Worm (Caenorhabditis elegans) whole organism, young adult: ENCODE data around the gene srbc-63.

ENCODE experiments used
- B0035.1 ChIP-seq: sonication (generic microtip); optimal IDR thresholded peaks from 2 replicates; lab custom pipeline; 2016; ENCODE audit warnings: missing genetic modification characterization, mild to moderate bottlenecking, missing compliant biosample characterization, missing genotype, missing genetic modification reagents
- B0336.3 ChIP-seq: fragments of 200-800 bp; sonication (Bioruptor generic); IDR thresholded peaks from 2 replicates; pipeline ENCODE4 v1.3.6; 2022; ENCODE audit warnings: missing genetic modification characterization, missing compliant biosample characterization
- C17E4.6 ChIP-seq: fragments of 200-800 bp; sonication (Bioruptor generic); IDR thresholded peaks from 2 replicates; pipeline ENCODE4 v1.3.6; 2022; ENCODE audit warnings: missing genetic modification reagents, missing genetic modification characterization, missing compliant biosample characterization
- F10E7.11 ChIP-seq: sonication (generic microtip); optimal IDR thresholded peaks from 2 replicates; lab custom pipeline; 2017; ENCODE audit warnings: mild to moderate bottlenecking, missing genetic modification characterization, moderate library complexity, missing compliant biosample characterization
- F37B4.10 ChIP-seq: fragments of 200-800 bp; sonication (Bioruptor generic); IDR thresholded peaks from 2 replicates; pipeline ENCODE4 v1.3.6; 2022; ENCODE audit warnings: missing genetic modification characterization, missing compliant biosample characterization
- F49E8.2 ChIP-seq: sonication (generic microtip); optimal IDR thresholded peaks from 3 replicates; lab custom pipeline; 2017; ENCODE audit warnings: missing genetic modification characterization, mild to moderate bottlenecking, missing compliant biosample characterization, antibody characterized with exemption, moderate library complexity; ENCODE audit not compliant: insufficient read depth
- T07F8.4 ChIP-seq: sonication (generic microtip); optimal IDR thresholded peaks from 2 replicates; lab custom pipeline; 2016; ENCODE audit warnings: mild to moderate bottlenecking, missing genetic modification characterization, moderate library complexity, missing compliant biosample characterization
- T26A5.8 ChIP-seq: sonication (generic microtip); optimal IDR thresholded peaks from 2 replicates; lab custom pipeline; 2016; ENCODE audit warnings: missing genetic modification characterization, missing compliant biosample characterization
- Y53F4B.3 ChIP-seq: fragments of 200-800 bp; sonication (Bioruptor generic); IDR thresholded peaks from 2 replicates; pipeline ENCODE4 v1.3.6; 2022; ENCODE audit warnings: missing genetic modification reagents, missing genetic modification characterization, missing compliant biosample characterization
- Y79H2A.3 ChIP-seq: fragments of 200-800 bp; sonication (Bioruptor generic); conservative IDR thresholded peaks from 2 replicates; pipeline ENCODE4 v1.3.6; 2022; ENCODE audit warnings: missing genetic modification reagents, missing genetic modification characterization, missing compliant biosample characterization
- aptf-3 ChIP-seq: fragments of 200-800 bp; sonication (Bioruptor generic); IDR thresholded peaks from 2 replicates; pipeline ENCODE4 v1.3.6; 2022; ENCODE audit warnings: missing genetic modification characterization, missing compliant biosample characterization
- attf-5 ChIP-seq: fragments of 200-800 bp; sonication (Bioruptor generic); optimal IDR thresholded peaks from 2 replicates; lab custom pipeline; 2018; ENCODE audit warnings: mild to moderate bottlenecking, missing genetic modification characterization, missing compliant biosample characterization
- ccch-3 ChIP-seq: fragments of 200-800 bp; sonication (Bioruptor generic); optimal IDR thresholded peaks from 2 replicates; lab custom pipeline; 2018; ENCODE audit warnings: mild to moderate bottlenecking, missing genetic modification characterization, missing compliant biosample characterization
- cebp-2 ChIP-seq: fragments of 200-800 bp; sonication (Bioruptor generic); IDR thresholded peaks from 2 replicates; pipeline ENCODE4 v1.3.6; 2022; ENCODE audit warnings: missing genetic modification characterization, missing compliant biosample characterization
- ceh-100 ChIP-seq: fragments of 200-800 bp; sonication (Bioruptor generic); IDR thresholded peaks from 2 replicates; pipeline ENCODE4 v1.3.6; 2022; ENCODE audit warnings: missing genetic modification reagents, missing genetic modification characterization, missing compliant biosample characterization
- dox-1 ChIP-seq: fragments of 200-800 bp; sonication (Bioruptor generic); IDR thresholded peaks from 2 replicates; pipeline ENCODE4 v1.3.6; 2022; ENCODE audit warnings: missing genetic modification reagents, missing genetic modification characterization, missing compliant biosample characterization
- egl-44 ChIP-seq: fragments of 200-800 bp; sonication (Bioruptor generic); IDR thresholded peaks from 2 replicates; pipeline ENCODE4 v1.3.6; 2022; ENCODE audit warnings: missing genetic modification reagents, missing genetic modification characterization, missing compliant biosample characterization
- him-1 ChIP-seq: sonication (generic microtip); optimal IDR thresholded peaks from 2 replicates; lab custom pipeline; 2016; ENCODE audit warnings: missing genotype, missing genetic modification reagents, missing genetic modification characterization, missing compliant biosample characterization
- hlh-26 ChIP-seq: fragments of 200-800 bp; sonication (Bioruptor generic); conservative IDR thresholded peaks from 2 replicates; pipeline ENCODE4 v1.3.6; 2022; ENCODE audit warnings: missing genetic modification reagents, missing genetic modification characterization, missing compliant biosample characterization
- lsl-1 ChIP-seq: fragments of 200-800 bp; sonication (Bioruptor generic); optimal IDR thresholded peaks from 2 replicates; lab custom pipeline; 2018; ENCODE audit warnings: mild to moderate bottlenecking, missing genetic modification characterization, moderate library complexity, missing compliant biosample characterization
- lsy-27 ChIP-seq: sonication (generic microtip); optimal IDR thresholded peaks from 2 replicates; lab custom pipeline; 2017; ENCODE audit warnings: missing genetic modification characterization, mild to moderate bottlenecking, missing compliant biosample characterization, antibody characterized with exemption, missing genotype, borderline replicate concordance; ENCODE audit not compliant: insufficient read depth
- madf-8 ChIP-seq: fragments of 200-800 bp; sonication (Bioruptor generic); conservative IDR thresholded peaks from 2 replicates; pipeline ENCODE4 v1.3.6; 2022; ENCODE audit warnings: missing genetic modification reagents, missing genetic modification characterization, missing compliant biosample characterization
- mel-28 ChIP-seq: sonication (generic microtip); optimal IDR thresholded peaks from 2 replicates; lab custom pipeline; 2016; ENCODE audit warnings: borderline replicate concordance, mild to moderate bottlenecking, missing genetic modification characterization, missing compliant biosample characterization
- mxl-1 ChIP-seq: sonication (generic microtip); optimal IDR thresholded peaks from 2 replicates; lab custom pipeline; 2016; ENCODE audit warnings: missing genetic modification characterization, missing compliant biosample characterization
- nfya-2 ChIP-seq: fragments of 200-800 bp; sonication (Bioruptor generic); IDR thresholded peaks from 2 replicates; pipeline ENCODE4 v1.3.6; 2022; ENCODE audit warnings: missing genetic modification reagents, missing genetic modification characterization, missing compliant biosample characterization
- nhr-27 ChIP-seq: fragments of 200-800 bp; sonication (Bioruptor generic); optimal IDR thresholded peaks from 2 replicates; lab custom pipeline; 2018; ENCODE audit warnings: mild to moderate bottlenecking, missing genetic modification characterization, moderate library complexity, missing compliant biosample characterization
- nhr-80 ChIP-seq: sonication (generic microtip); optimal IDR thresholded peaks from 2 replicates; lab custom pipeline; 2016; ENCODE audit warnings: missing genetic modification characterization, missing compliant biosample characterization
- pha-4 ChIP-seq: fragments of 150-350 bp; sonication (generic microtip); optimal IDR thresholded peaks from 2 replicates; lab custom pipeline; 2014; ENCODE audit warnings: missing biosample characterization, missing genetic modification reagents, missing genetic modification characterization
- snpc-1.3 ChIP-seq: sonication (generic microtip); optimal IDR thresholded peaks from 2 replicates; lab custom pipeline; 2017; ENCODE audit warnings: missing genetic modification characterization, mild to moderate bottlenecking, missing compliant biosample characterization, antibody characterized with exemption, moderate library complexity, missing genotype, missing genetic modification reagents; ENCODE audit not compliant: insufficient read depth
- snpc-4 ChIP-seq, 5 experiments: fragments of 150-350 bp in 1 of 5; sonication (generic microtip) in 4 of 5; optimal IDR thresholded peaks; 2 replicates each; lab custom pipeline; 2014 to 2018; ENCODE audit warnings: missing genetic modification characterization in 5 of 5, missing biosample characterization in 3 of 5, antibody characterized with exemption in 2 of 5, mild to moderate bottlenecking in 2 of 5, missing compliant biosample characterization in 2 of 5, missing genotype in 2 of 5, moderate library complexity in 2 of 5, missing genetic modification reagents in 1 of 5
- tbp1 ChIP-seq: fragments of 200-800 bp; sonication (Bioruptor generic); optimal IDR thresholded peaks from 2 replicates; lab custom pipeline; 2018; ENCODE audit warnings: mild to moderate bottlenecking, missing genetic modification characterization, missing compliant biosample characterization
- zfh-2 ChIP-seq: fragments of 200-800 bp; sonication (Bioruptor generic); conservative IDR thresholded peaks from 2 replicates; pipeline ENCODE4 v1.3.6; 2022; ENCODE audit warnings: missing genetic modification reagents, missing genetic modification characterization, missing compliant biosample characterization
- ztf-25 ChIP-seq: fragments of 200-800 bp; sonication (Bioruptor generic); IDR thresholded peaks from 2 replicates; pipeline ENCODE4 v1.3.6; 2022; ENCODE audit warnings: missing genetic modification reagents, missing genetic modification characterization, missing compliant biosample characterization
- ztf-28 ChIP-seq: fragments of 200-800 bp; sonication (Bioruptor generic); IDR thresholded peaks from 2 replicates; pipeline ENCODE4 v1.3.6; 2022; ENCODE audit warnings: missing genetic modification reagents, missing genetic modification characterization, missing compliant biosample characterization

srbc-63 gene

ce11 chrV:15383739-15384138 lies 28.8 kb downstream of the srbc-63 start, which contains the start of gene str-88:
TSS of gene str-88 (minus strand) at chrV:15383839.
- no peak for TF ChIP-seq Y79H2A.3 (GFP tag; lab: Robert Waterston, UW)
- TF ChIP-seq, all 124 proteins: peak for 0

DNA sequence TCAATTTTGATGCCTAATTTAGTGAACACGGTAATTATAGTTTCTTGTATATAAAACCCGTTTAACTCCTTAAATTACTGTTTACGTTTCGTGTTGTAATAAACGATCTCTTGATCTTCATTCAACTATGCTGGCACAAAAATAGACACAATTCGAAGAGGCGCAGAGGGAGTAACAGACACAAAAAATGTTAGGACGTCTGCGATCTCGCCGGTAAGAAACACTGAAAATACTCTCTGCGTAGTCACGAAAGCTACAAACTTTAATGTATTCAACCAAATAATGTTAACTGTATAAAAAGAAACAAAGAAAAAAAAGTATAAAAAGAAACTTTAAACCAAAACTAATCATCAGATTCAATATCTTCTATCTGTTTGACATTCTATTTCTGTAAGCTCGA lies 31.7 kb downstream of the srbc-63 start, which contains the start of gene dhs-23:
Gene dhs-23, plus strand, starts transcription at position 363 of the 400 bp plus-strand sequence.
- TF ChIP-seq nhr-80: peak; percentile 11
- no peak for TF ChIP-seq ceh-100 (GFP tag; lab: Robert Waterston, UW)
- TF ChIP-seq, all 124 proteins: peak for 1

DNA sequence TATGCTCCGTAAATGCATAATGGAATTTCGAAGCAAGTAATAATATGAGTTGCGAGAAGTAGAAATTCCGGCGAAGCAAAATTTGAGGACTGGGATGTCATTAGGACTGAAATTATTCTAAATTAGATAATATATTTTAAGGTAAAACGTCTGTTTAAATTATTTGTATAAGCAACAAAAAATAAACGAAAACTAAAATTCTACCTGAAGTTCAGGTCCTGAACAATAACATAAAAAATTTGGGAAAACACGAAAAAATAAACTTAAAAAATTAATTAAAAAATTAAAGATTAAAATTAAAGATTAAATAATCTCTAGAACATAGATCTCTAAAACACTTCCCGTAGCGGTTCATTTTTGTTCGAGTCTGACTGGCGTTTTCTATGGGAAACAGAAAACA lies 32.7 kb downstream of the srbc-63 start, which contains the start of gene srh-251:
Gene srh-251, minus strand, starts transcription at position 101 of the 400 bp plus-strand sequence.
- TF ChIP-seq attf-5 (GFP tag; lab: Kevin White, UChicago) (no peak), zfh-2 (GFP tag; lab: Robert Waterston, UW) (no peak), ztf-25 (GFP tag; lab: Robert Waterston, UW) (no peak), F10E7.11 (tag; lab: Kevin White, UChicago) (no peak), nfya-2 (GFP tag; lab: Robert Waterston, UW) (no peak), B0336.3 (GFP tag; lab: Robert Waterston, UW) (no peak), tbp1 (no peak), cebp-2 (GFP tag; lab: Robert Waterston, UW) (no peak), ccch-3 (GFP tag; lab: Kevin White, UChicago) (no peak), lsl-1 (no peak), lsy-27 (tag; lab: Kevin White, UChicago) (no peak), C17E4.6 (GFP tag; lab: Robert Waterston, UW) (no peak), pha-4 (tag; lab: Kevin White, UChicago) (no peak), hlh-26 (GFP tag; lab: Robert Waterston, UW) (no peak), madf-8 (GFP tag; lab: Robert Waterston, UW) (no peak), ztf-28 (GFP tag; lab: Robert Waterston, UW) (no peak), mel-28 (tag; lab: Kevin White, UChicago) (no peak), B0035.1 (tag; lab: Kevin White, UChicago) (no peak)

DNA sequence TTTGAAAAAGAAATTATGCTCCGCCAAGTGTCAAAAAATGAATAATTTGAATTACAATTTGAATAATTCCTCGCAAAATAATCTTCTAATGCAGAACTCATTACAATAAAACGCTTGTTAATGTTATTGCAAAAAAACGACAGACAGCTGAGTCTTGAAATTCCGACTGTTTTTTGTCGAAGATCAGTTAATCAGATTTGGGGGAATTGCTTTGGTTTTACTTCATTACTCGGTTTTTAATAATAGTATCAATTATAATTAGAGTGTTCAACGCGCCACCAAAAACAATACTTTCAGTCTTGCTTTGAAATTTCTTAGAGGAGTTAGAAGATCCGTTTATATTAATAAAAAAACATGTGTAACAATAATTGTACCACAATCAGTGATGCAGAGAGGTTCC lies 34.6 kb downstream of the srbc-63 start, which contains the start of gene srh-122:
Gene srh-122, minus strand, starts transcription at position 101 of the 400 bp plus-strand sequence.
- TF ChIP-seq snpc-4 (GFP tag; optimal IDR thresholded peaks at IDR 0.05; lab: Kevin White, UChicago) (no peak), snpc-4 (tag; optimal IDR thresholded peaks at IDR 0.05; lab: Kevin White, UChicago) (no peak), dox-1 (no peak), T07F8.4 (tag; lab: Kevin White, UChicago) (no peak), Y53F4B.3 (no peak), him-1 (tag; lab: Kevin White, UChicago) (no peak), F49E8.2 (no peak), egl-44 (GFP tag; lab: Robert Waterston, UW) (no peak), nhr-27 (tag; lab: Kevin White, UChicago) (no peak), F10E7.11 (tag; lab: Kevin White, UChicago) (no peak), F37B4.10 (GFP tag; lab: Robert Waterston, UW) (no peak), T26A5.8 (tag; lab: Kevin White, UChicago) (no peak), mxl-1 (tag; lab: Kevin White, UChicago) (no peak), aptf-3 (GFP tag; lab: Robert Waterston, UW) (no peak), zfh-2 (GFP tag; lab: Robert Waterston, UW) (no peak), snpc-1.3 (tag; lab: Kevin White, UChicago) (no peak)
- TF ChIP-seq, all 124 proteins: peak for 0
